Worm (Caenorhabditis elegans): ENCODE measurements around the gene C37C3.17.

The C37C3.17 gene

DNA sequence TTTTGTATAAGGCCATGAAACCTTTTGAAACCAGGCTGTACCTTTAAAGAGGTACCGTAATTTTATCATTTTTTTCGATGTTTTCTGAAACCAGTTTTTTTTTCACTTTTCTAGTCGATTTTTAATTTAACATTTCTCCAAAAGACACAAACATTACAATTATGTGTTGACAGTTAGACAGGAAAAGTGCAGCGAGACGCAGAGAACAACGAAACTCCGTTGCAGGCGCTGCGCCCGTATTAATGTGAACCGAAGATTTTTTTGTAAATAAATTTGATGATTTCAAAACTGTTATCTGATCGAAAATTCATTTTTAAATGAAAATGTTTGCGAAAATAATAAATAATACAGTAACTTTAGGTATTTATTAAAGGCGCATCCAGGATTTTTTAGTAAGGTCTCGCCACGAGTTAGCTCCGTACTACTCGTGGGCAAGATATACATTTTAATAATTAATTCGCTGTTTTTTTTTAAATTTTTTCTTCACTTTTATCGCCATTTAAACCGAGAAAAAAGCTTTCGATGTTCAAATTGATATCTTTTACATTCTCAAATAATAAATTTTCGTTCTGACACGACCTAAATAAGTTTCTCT, 15.3 kb upstream of the C37C3.17 start, which contains the start of gene F40A3.3:
Gene F40A3.3, plus strand, starts transcription at position 564 of the 595 bp plus-strand sequence.
- TF ChIP-seq ztf-11 (tag; optimal IDR thresholded peaks at IDR 0.05) (no peak), fkh-10 (GFP tag; optimal IDR thresholded peaks at IDR 0.05) (no peak), lsy-2 (tag; optimal IDR thresholded peaks at IDR 0.05) (peak in 1 of 2 experiments; percentile 24), daf-16 (GFP tag; optimal IDR thresholded peaks at IDR 0.05) (no peak), daf-16 (tag; optimal IDR thresholded peaks at IDR 0.05) (peak; percentile 90), nhr-28 (tag; optimal IDR thresholded peaks at IDR 0.05) (peak; percentile 15), mep-1 (tag; optimal IDR thresholded peaks at IDR 0.05) (peak; percentile 4), lir-3 (tag; optimal IDR thresholded peaks at IDR 0.05) (no peak), unc-62 (GFP tag; optimal IDR thresholded peaks at IDR 0.05 in 1 of 2) (peak in 1 of 2 experiments; percentile 2), unc-62 (tag; optimal IDR thresholded peaks at IDR 0.05) (no peak)

DNA sequence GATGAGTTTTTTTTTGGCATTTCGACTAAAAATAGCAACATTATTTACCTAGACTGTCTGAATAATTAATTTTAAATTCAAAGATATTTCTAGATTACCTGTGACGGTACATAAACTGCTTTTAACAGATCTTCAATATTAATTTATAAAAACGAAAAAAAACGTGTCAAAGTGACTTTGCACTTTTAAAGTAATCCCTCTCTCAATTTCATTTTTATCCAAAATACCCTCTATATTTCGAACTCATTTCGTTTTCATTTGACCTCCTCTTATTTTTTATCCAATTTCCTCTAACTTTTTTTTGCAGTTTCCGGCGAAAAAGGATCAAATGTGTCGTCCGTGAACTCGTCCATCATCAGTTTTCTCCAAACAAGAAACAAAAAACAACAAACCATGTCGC, 13.8 kb upstream of the C37C3.17 start, which contains the start of gene F40A3.4:
Gene F40A3.4, plus strand, starts transcription at position 301 of the 400 bp plus-strand sequence.
- TF ChIP-seq Y105C5A.15 (GFP tag; IDR thresholded peaks at IDR 0.05) = no peak
- TF ChIP-seq ceh-28 (tag; optimal IDR thresholded peaks at IDR 0.05) = no peak
- no peak for TF ChIP-seq ztf-7 (tag; optimal IDR thresholded peaks at IDR 0.05)
- no peak for TF ChIP-seq daf-16 (GFP tag; optimal IDR thresholded peaks at IDR 0.05)
- TF ChIP-seq daf-16 (tag; optimal IDR thresholded peaks at IDR 0.05) = no peak
- no peak for TF ChIP-seq dmd-9 (GFP tag; IDR thresholded peaks at IDR 0.05)
- TF ChIP-seq arid-1 (GFP tag; conservative IDR thresholded peaks at IDR 0.05) = no peak
- no peak for TF ChIP-seq nhr-6 (tag; optimal IDR thresholded peaks at IDR 0.05)
- no peak for TF ChIP-seq set-16 (GFP tag; IDR thresholded peaks at IDR 0.05)
- TF ChIP-seq madf-5 (GFP tag; IDR thresholded peaks at IDR 0.05) = no peak
- no peak for TF ChIP-seq hlh-30 (tag; optimal IDR thresholded peaks at IDR 0.05; ENCODE audit: insufficient read depth)

DNA sequence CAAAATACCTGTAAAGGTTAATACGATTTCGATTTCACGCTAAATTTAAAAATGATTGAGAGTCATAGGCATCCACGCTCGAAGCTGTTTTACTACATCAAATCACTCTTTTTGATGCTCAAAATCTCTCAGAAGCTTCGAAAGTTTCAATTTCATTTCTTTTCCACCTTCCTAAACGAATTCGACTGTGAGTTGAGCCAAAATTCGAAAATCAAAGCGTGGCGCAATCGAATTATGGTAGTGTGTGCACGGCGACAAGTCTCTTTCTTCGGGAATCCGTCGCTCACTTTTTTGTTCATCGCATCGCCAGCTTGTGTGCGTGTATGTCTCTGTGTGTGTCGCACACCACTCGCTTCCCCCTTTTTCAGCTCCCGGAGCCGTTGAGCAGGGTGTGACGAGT, 11.3 kb upstream of the C37C3.17 start:
- no peak for TF ChIP-seq pqm-1 (tag; optimal IDR thresholded peaks at IDR 0.05)
- TF ChIP-seq T20F7.1 (GFP tag; optimal IDR thresholded peaks at IDR 0.05) = no peak
- peak; percentile 65 for TF ChIP-seq ces-1 (GFP tag; optimal IDR thresholded peaks at IDR 0.05)
- no peak for TF ChIP-seq F44E2.7 (GFP tag; IDR thresholded peaks at IDR 0.05)
- 0 out of 2 replicates have a peak, but pooled peaks have one; percentile 16 for TF ChIP-seq ctbp-1 (GFP tag; IDR thresholded peaks at IDR 0.05)
- no peak for TF ChIP-seq D1046.2 (GFP tag; IDR thresholded peaks at IDR 0.05)
- TF ChIP-seq fkh-10 (GFP tag; optimal IDR thresholded peaks at IDR 0.05) = peak; percentile 55

DNA sequence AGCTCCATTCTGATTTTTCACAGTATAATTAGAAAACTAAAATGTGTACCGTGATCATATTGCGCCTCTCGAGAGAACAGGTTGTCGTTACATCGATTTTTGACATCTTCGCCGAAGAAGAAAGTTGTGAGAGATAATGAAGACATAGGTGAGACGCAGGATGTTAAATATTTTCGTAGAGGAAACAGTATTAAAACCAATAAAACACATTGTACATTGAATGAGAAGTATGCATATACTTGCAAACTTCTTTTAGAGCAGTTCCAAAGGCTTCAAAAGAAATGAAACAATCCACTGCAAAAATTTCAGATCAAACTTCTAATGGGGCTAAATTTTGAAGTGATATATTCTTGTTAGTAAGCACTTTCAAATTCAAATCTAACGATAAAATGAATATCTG, 9.0 kb upstream of the C37C3.17 start, which contains the start of gene nipi-4:
Gene nipi-4, minus strand, starts transcription at position 101 of the 400 bp plus-strand sequence.
- no peak for TF ChIP-seq dpl-1 (GFP tag; optimal IDR thresholded peaks at IDR 0.05)
- TF ChIP-seq dve-1 (tag; optimal IDR thresholded peaks at IDR 0.05; ENCODE audit: insufficient read depth) = no peak
- no peak for TF ChIP-seq ceh-62 (tag; optimal IDR thresholded peaks at IDR 0.05)

DNA sequence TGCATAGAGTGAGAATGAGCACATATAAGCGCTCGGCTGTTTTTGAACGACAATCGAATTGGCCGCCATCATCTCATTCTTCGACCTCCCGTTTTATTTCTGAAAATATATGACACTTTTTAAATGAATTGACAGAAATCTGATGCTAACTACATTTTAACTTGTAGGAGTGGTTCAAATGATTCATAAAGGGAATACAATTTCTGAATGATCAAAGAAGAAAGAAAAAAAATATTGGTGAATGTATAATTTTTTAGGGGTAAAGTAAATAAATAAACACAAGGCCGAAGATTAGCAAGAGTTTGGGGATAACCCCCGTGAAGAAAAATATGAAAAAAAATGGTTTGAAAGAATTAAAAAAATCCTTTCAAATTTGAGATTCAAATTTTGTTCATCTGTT, 3.0 kb upstream of the C37C3.17 start, which contains the start of gene C37C3.11:
Gene C37C3.11, minus strand, starts transcription at position 101 of the 400 bp plus-strand sequence.
- no peak for TF ChIP-seq F44E2.7 (GFP tag; IDR thresholded peaks at IDR 0.05)
- TF ChIP-seq nhr-42 (GFP tag; IDR thresholded peaks at IDR 0.05) = no peak

DNA sequence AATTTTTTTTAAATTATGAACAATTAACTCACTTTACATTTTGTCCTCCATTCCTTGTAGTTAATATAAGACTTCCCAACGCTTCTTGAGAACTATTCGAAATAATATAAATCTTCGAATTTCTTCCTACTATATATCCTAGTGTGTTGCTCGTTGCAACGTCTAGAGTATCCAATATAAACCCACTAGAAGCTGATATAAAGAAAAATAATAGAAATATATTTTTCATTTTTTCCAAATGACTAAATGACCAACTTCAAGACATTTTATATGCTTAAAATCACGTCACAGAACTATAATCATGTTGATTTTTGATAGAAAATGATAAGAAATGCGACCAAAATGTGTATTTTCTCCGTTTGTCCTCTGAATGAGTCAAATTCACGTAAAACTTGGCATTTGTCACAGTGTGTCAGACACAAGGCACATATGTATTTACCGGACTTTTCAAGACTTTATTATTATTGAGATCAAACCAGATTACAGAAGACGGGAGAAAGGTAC, 1.4 kb upstream of the C37C3.17 start, which contains the start of gene C37C3.10:
Gene C37C3.10, minus strand, starts transcription at position 51 of the 504 bp plus-strand sequence.
- TF ChIP-seq Y75B8A.6 (GFP tag; IDR thresholded peaks at IDR 0.05) = no peak
- no peak for TF ChIP-seq nhr-237 (tag; optimal IDR thresholded peaks at IDR 0.05)
- peak; percentile 22; the same call in 1 of the 2 replicates for TF ChIP-seq dmd-6 (GFP tag; IDR thresholded peaks at IDR 0.05)
- TF ChIP-seq lin-15B (tag; optimal IDR thresholded peaks at IDR 0.05) = no peak
